Worm (Caenorhabditis elegans) whole organism, L3 larva: ENCODE measurements around the gene cutl-27.

Experiments used
- ZK546.5 ChIP-seq: sonication (generic microtip); optimal IDR thresholded peaks from 2 replicates; lab custom pipeline; 2017; ENCODE audit warnings: missing biosample characterization, missing genetic modification characterization
- ama-1 ChIP-seq: fragments of 150-350 bp; optimal IDR thresholded peaks from 2 replicates; lab custom pipeline; 2018
- elt-3 ChIP-seq, 3 experiments: fragments of 150-350 bp in 1 of 3; sonication (generic microtip) in 2 of 3; optimal IDR thresholded peaks; 2 replicates in 2 of 3; 4 replicates in 1 of 3; lab custom pipeline; 2014 to 2017; ENCODE audit warnings: missing biosample characterization in 3 of 3, missing genetic modification characterization in 3 of 3
- jun-1 ChIP-seq: fragments of 150-350 bp; optimal IDR thresholded peaks from 2 replicates; lab custom pipeline; 2014; ENCODE audit warnings: missing biosample characterization, missing genetic modification reagents, missing genetic modification characterization
- lin-15B ChIP-seq: fragments of 150-350 bp; optimal IDR thresholded peaks from 2 replicates; lab custom pipeline; 2014; ENCODE audit warnings: missing biosample characterization, missing genetic modification characterization
- nfya-1 ChIP-seq: sonication (generic microtip); optimal IDR thresholded peaks from 2 replicates; lab custom pipeline; 2017; ENCODE audit warnings: missing genetic modification characterization, mild to moderate bottlenecking, missing compliant biosample characterization, antibody characterized with exemption, moderate library complexity; ENCODE audit not compliant: insufficient read depth
- nhr-237 ChIP-seq: fragments of 150-350 bp; optimal IDR thresholded peaks from 2 replicates; lab custom pipeline; 2014; ENCODE audit warnings: missing biosample characterization, missing genetic modification characterization
- nhr-76 ChIP-seq: fragments of 150-350 bp; sonication (generic microtip); optimal IDR thresholded peaks from 5 replicates; lab custom pipeline; 2014; ENCODE audit warnings: missing biosample characterization, missing genetic modification characterization
- pha-4 ChIP-seq: fragments of 150-350 bp; optimal IDR thresholded peaks from 2 replicates; lab custom pipeline; 2014; ENCODE audit warnings: missing biosample characterization, missing genetic modification reagents, missing genetic modification characterization
- skn-1 ChIP-seq: fragments of 150-350 bp; optimal IDR thresholded peaks from 2 replicates; lab custom pipeline; 2014; ENCODE audit warnings: missing biosample characterization, missing genetic modification characterization
- tbx-2 ChIP-seq: sonication (generic microtip); optimal IDR thresholded peaks from 2 replicates; lab custom pipeline; 2016; ENCODE audit warnings: mild to moderate bottlenecking, missing genetic modification characterization, missing compliant biosample characterization

ce11 chrIV:11916907-11917306 lies 38.6 kb downstream of the cutl-27 start, which contains the start of gene ZK822.10:
- TF ChIP-seq lin-15B (tag; lab: Kevin White, UChicago) (no peak), skn-1 (tag; lab: Kevin White, UChicago) (no peak), pha-4 (tag; lab: Kevin White, UChicago) (peak; percentile 88), elt-3 (tag; optimal IDR thresholded peaks at IDR 0.05; lab: Kevin White, UChicago) (no peak), jun-1 (tag; lab: Kevin White, UChicago) (peak; percentile 7), nfya-1 (tag; lab: Kevin White, UChicago) (no peak), ZK546.5 (tag; lab: Kevin White, UChicago) (no peak), tbx-2 (tag; lab: Kevin White, UChicago) (no peak), nhr-76 (tag; lab: Kevin White, UChicago) (no peak), ama-1 (lab: Kevin White, UChicago) (no peak), nhr-237 (tag; lab: Kevin White, UChicago) (no peak)
